Worm (Caenorhabditis elegans): ENCODE measurements around the gene B0244.15.

- TF ChIP-seq nhr-237 (tag; optimal IDR thresholded peaks at IDR 0.05) = no peak
- no peak for TF ChIP-seq nhr-23 (tag; optimal IDR thresholded peaks at IDR 0.05)
- no peak for TF ChIP-seq nhr-11 (tag; optimal IDR thresholded peaks at IDR 0.05)
These were observed 21.7 kb upstream of the B0244.15 start for ce11 chrIII:5721488-5721887.
